Fruit fly (Drosophila melanogaster): ENCODE data around the gene Sod1.

Gene Sod1

dm6 chr3L:11064689-11065088 lies 48.9 kb downstream of the Sod1 start, which contains the start of the genes CG32075, CG45101 and SuUR (continued):
- TF ChIP-seq CG13296 (GFP tag; optimal IDR thresholded peaks at IDR 0.05) (peak; percentile 79), ash1 (GFP tag; optimal IDR thresholded peaks at IDR 0.05) (no peak), wdn (GFP tag; IDR thresholded peaks at IDR 0.05) (peak; percentile 62; the same call in 1 of the 2 replicates), Bgb (GFP tag; IDR thresholded peaks at IDR 0.05; ENCODE audit: partially characterized antibody) (no peak), CG12219 (GFP tag; optimal IDR thresholded peaks at IDR 0.05) (peak; percentile 57), wor (GFP tag; IDR thresholded peaks at IDR 0.05) (peak; percentile 74), HHEX (GFP tag; optimal IDR thresholded peaks at IDR 0.05) (peak; percentile 82), cato (GFP tag; optimal IDR thresholded peaks at IDR 0.05; ENCODE audit: borderline replicate concordance) (peak; percentile 85), CG15073 (GFP tag; optimal IDR thresholded peaks at IDR 0.05) (peak; percentile 57), CG18619 (GFP tag; optimal IDR thresholded peaks at IDR 0.05) (peak; percentile 78), Max (GFP tag; optimal IDR thresholded peaks at IDR 0.05) (peak; percentile 93), Awh (GFP tag; IDR thresholded peaks at IDR 0.05) (peak; percentile 71; the same call in 1 of the 2 replicates), CG12104 (GFP tag; optimal IDR thresholded peaks at IDR 0.05) (peak; percentile 73), CG16815 (GFP tag; optimal IDR thresholded peaks at IDR 0.05) (peak; percentile 80), CG1233 (GFP tag; optimal IDR thresholded peaks at IDR 0.05) (peak; percentile 68), CkIIα-i1 (GFP tag; IDR thresholded peaks at IDR 0.05) (no peak), CG2202 (tag; optimal IDR thresholded peaks at IDR 0.05) (peak; percentile 59), bsh (GFP tag; optimal IDR thresholded peaks at IDR 0.05) (peak in 1 of 2 experiments; percentile 85), CoRest (tag; optimal IDR thresholded peaks at IDR 0.05) (peak; percentile 89), Lim3 (GFP tag; IDR thresholded peaks at IDR 0.05) (no peak), CG10565 (GFP tag; optimal IDR thresholded peaks at IDR 0.05) (no peak), HLHmδ (GFP tag; optimal IDR thresholded peaks at IDR 0.05) (no peak), CG7745 (tag; optimal IDR thresholded peaks at IDR 0.05) (no peak), en (GFP tag; optimal IDR thresholded peaks at IDR 0.05) (peak; percentile 18), CG9437 (GFP tag; optimal IDR thresholded peaks at IDR 0.05) (peak; percentile 69), CG1832 (GFP tag; optimal IDR thresholded peaks at IDR 0.05) (no peak), vnd (GFP tag; IDR thresholded peaks at IDR 0.05; ENCODE audit: partially characterized antibody) (no peak), BEAF-32 (GFP tag; optimal IDR thresholded peaks at IDR 0.05) (peak; percentile 39), pfk (GFP tag; optimal IDR thresholded peaks at IDR 0.05) (no peak), trh (GFP tag; optimal IDR thresholded peaks at IDR 0.05) (peak; percentile 68), CG5245 (GFP tag; optimal IDR thresholded peaks at IDR 0.05) (peak; percentile 65), unpg (GFP tag; optimal IDR thresholded peaks at IDR 0.05) (peak; percentile 82), CG4820 (GFP tag; optimal IDR thresholded peaks at IDR 0.05) (peak; percentile 78), CG3838 (GFP tag; optimal IDR thresholded peaks at IDR 0.05) (peak; percentile 81), Lpt (GFP tag; optimal IDR thresholded peaks at IDR 0.05) (no peak), az2 (GFP tag; optimal IDR thresholded peaks at IDR 0.05) (peak; percentile 87), Fer3 (tag; optimal IDR thresholded peaks at IDR 0.05) (peak; percentile 74), dati (GFP tag; IDR thresholded peaks at IDR 0.05) (peak; percentile 46; the same call in 1 of the 2 replicates), Dad (GFP tag; optimal IDR thresholded peaks at IDR 0.05) (peak; percentile 88), nom (GFP tag; optimal IDR thresholded peaks at IDR 0.05) (peak; percentile 42), D (optimal IDR thresholded peaks at IDR 0.05) (no peak), D (GFP tag; optimal IDR thresholded peaks at IDR 0.05) (peak; percentile 26), CG1603 (tag; optimal IDR thresholded peaks at IDR 0.05) (peak; percentile 51), CG10431 (GFP tag; optimal IDR thresholded peaks at IDR 0.05) (peak; percentile 48), Hr78 (GFP tag; optimal IDR thresholded peaks at IDR 0.05) (no peak), gce (GFP tag; IDR thresholded peaks at IDR 0.05) (no peak), Rx (GFP tag; IDR thresholded peaks at IDR 0.05) (peak; percentile 77), gt (GFP tag; IDR thresholded peaks at IDR 0.05) (peak; percentile 75; the same call in 1 of the 2 replicates), corto (GFP tag; optimal IDR thresholded peaks at IDR 0.05) (peak; percentile 59), oc (tag; optimal IDR thresholded peaks at IDR 0.05) (peak; percentile 57)

All from whole organism, embryonic.